Fruit fly (Drosophila melanogaster) whole organism, prepupa: ENCODE data around the gene CG43732.
A peak's percentile ranks its signal among the peaks of the same experiment; 100 is the strongest.

Source experiments
- Blimp-1 ChIP-seq: fragments of 200-800 bp; sonication (Bioruptor generic); optimal IDR thresholded peaks from 3 replicates; lab custom pipeline; 2017; ENCODE audit warnings: missing biosample characterization, missing genetic modification characterization, mild to moderate bottlenecking, moderate library complexity, missing genetic modification reagents
- CG10631 ChIP-seq: fragments of 200-800 bp; sonication (Bioruptor generic); optimal IDR thresholded peaks from 2 replicates; lab custom pipeline; 2016; ENCODE audit warnings: missing biosample characterization, missing genetic modification characterization
- CG11294 ChIP-seq: fragments of 200-800 bp; sonication (Bioruptor generic); IDR thresholded peaks from 2 replicates; pipeline ENCODE4 v1.3.6; 2022; ENCODE audit warnings: missing biosample characterization, missing genetic modification characterization
- CG11762 ChIP-seq: fragments of 200-800 bp; sonication (Bioruptor generic); optimal IDR thresholded peaks from 3 replicates; lab custom pipeline; 2016; ENCODE audit warnings: missing biosample characterization, missing genetic modification characterization; ENCODE audit not compliant: insufficient read depth
- CG15336 ChIP-seq: fragments of 200-800 bp; sonication (Bioruptor generic); IDR thresholded peaks from 2 replicates; pipeline ENCODE4 v1.3.6; 2022; ENCODE audit warnings: missing biosample characterization, missing genetic modification characterization
- CG1621 ChIP-seq: fragments of 200-800 bp; sonication (Bioruptor generic); optimal IDR thresholded peaks from 3 replicates; lab custom pipeline; 2018; ENCODE audit warnings: missing biosample characterization, mild to moderate bottlenecking, missing genetic modification characterization
- CG16779 ChIP-seq: fragments of 200-800 bp; sonication (Bioruptor generic); optimal IDR thresholded peaks from 3 replicates; lab custom pipeline; 2017; ENCODE audit warnings: missing biosample characterization, mild to moderate bottlenecking, missing genetic modification characterization
- CG3032 ChIP-seq: fragments of 200-800 bp; optimal IDR thresholded peaks from 2 replicates; lab custom pipeline; 2019; ENCODE audit warnings: missing biosample characterization, mild to moderate bottlenecking, missing genetic modification characterization, moderate library complexity
- CG34406 ChIP-seq: fragments of 200-800 bp; sonication (Bioruptor generic); optimal IDR thresholded peaks from 3 replicates; lab custom pipeline; 2016; ENCODE audit warnings: missing biosample characterization, missing genetic modification characterization
- CG3919 ChIP-seq: fragments of 200-800 bp; sonication (Bioruptor generic); optimal IDR thresholded peaks from 3 replicates; lab custom pipeline; 2016; ENCODE audit warnings: missing biosample characterization, missing genetic modification characterization
- CG6163 ChIP-seq: fragments of 200-800 bp; sonication (Bioruptor generic); IDR thresholded peaks from 3 replicates; pipeline ENCODE4 v1.3.6; 2022; ENCODE audit warnings: missing biosample characterization, missing genetic modification characterization
- CG6276 ChIP-seq: fragments of 200-800 bp; sonication (Bioruptor generic); optimal IDR thresholded peaks from 2 replicates; lab custom pipeline; 2017; ENCODE audit warnings: missing biosample characterization, mild to moderate bottlenecking, missing genetic modification characterization
- CG6792 ChIP-seq: fragments of 200-800 bp; sonication (Bioruptor generic); optimal IDR thresholded peaks from 3 replicates; lab custom pipeline; 2016; ENCODE audit warnings: missing biosample characterization, missing genetic modification characterization
- CG6808 ChIP-seq: fragments of 200-800 bp; sonication (Bioruptor generic); optimal IDR thresholded peaks from 3 replicates; lab custom pipeline; 2017; ENCODE audit warnings: missing biosample characterization, missing genetic modification characterization, mild to moderate bottlenecking, moderate library complexity, missing genetic modification reagents
- CG6854 ChIP-seq: fragments of 200-800 bp; sonication (Bioruptor generic); optimal IDR thresholded peaks from 2 replicates; lab custom pipeline; 2017; ENCODE audit warnings: missing biosample characterization, mild to moderate bottlenecking, missing genetic modification characterization
- CG7368 ChIP-seq: fragments of 200-800 bp; sonication (Bioruptor generic); optimal IDR thresholded peaks from 3 replicates; lab custom pipeline; 2016; ENCODE audit warnings: missing biosample characterization, missing genetic modification characterization
- CG8119 ChIP-seq: fragments of 200-800 bp; sonication (Bioruptor generic); IDR thresholded peaks from 3 replicates; pipeline ENCODE4 v1.3.6; 2022; ENCODE audit warnings: missing biosample characterization, missing genetic modification characterization
- CG8632 ChIP-seq: fragments of 200-800 bp; sonication (Bioruptor generic); optimal IDR thresholded peaks from 3 replicates; lab custom pipeline; 2016; ENCODE audit warnings: missing biosample characterization, missing genetic modification characterization
- CG9139 ChIP-seq: fragments of 200-800 bp; sonication (Bioruptor generic); optimal IDR thresholded peaks from 3 replicates; lab custom pipeline; 2017; ENCODE audit warnings: missing biosample characterization, mild to moderate bottlenecking, missing genetic modification characterization
- Eip75B ChIP-seq: fragments of 200-800 bp; sonication (Bioruptor generic); optimal IDR thresholded peaks from 3 replicates; lab custom pipeline; 2016; ENCODE audit warnings: missing biosample characterization, missing genetic modification characterization
- Eip78C ChIP-seq: fragments of 200-800 bp; sonication (Bioruptor generic); peaks from one replicate; lab custom pipeline; 2016; ENCODE audit warnings: missing biosample characterization, missing genetic modification characterization
- Eip93F ChIP-seq: fragments of 200-800 bp; sonication (Bioruptor generic); optimal IDR thresholded peaks from 2 replicates; lab custom pipeline; 2016; ENCODE audit warnings: missing biosample characterization, mild to moderate bottlenecking, missing genetic modification characterization
- Ets21C ChIP-seq: fragments of 200-800 bp; sonication (Bioruptor generic); optimal IDR thresholded peaks from 3 replicates; lab custom pipeline; 2016; ENCODE audit warnings: missing biosample characterization, missing genetic modification characterization
- Gug ChIP-seq: fragments of 200-800 bp; sonication (Bioruptor generic); IDR thresholded peaks from 2 replicates; pipeline ENCODE4 v1.3.6; 2022; ENCODE audit warnings: missing biosample characterization, missing genetic modification characterization
- Hr38 ChIP-seq: sonication (Bioruptor generic); optimal IDR thresholded peaks from 2 replicates; lab custom pipeline; 2016; ENCODE audit warnings: missing biosample characterization, missing genetic modification characterization
- Hr39 ChIP-seq: fragments of 200-800 bp; sonication (Bioruptor generic); optimal IDR thresholded peaks from 2 replicates; lab custom pipeline; 2016; ENCODE audit warnings: missing biosample characterization, missing genetic modification characterization
- Lpt ChIP-seq: fragments of 200-800 bp; sonication (Bioruptor generic); optimal IDR thresholded peaks from 3 replicates; lab custom pipeline; 2016; ENCODE audit warnings: missing biosample characterization, missing genetic modification characterization
- Met ChIP-seq: fragments of 200-800 bp; sonication (Bioruptor generic); optimal IDR thresholded peaks from 3 replicates; lab custom pipeline; 2016; ENCODE audit warnings: missing biosample characterization, missing genetic modification characterization
- Sox102F ChIP-seq: fragments of 200-800 bp; sonication (Bioruptor generic); optimal IDR thresholded peaks from 2 replicates; lab custom pipeline; 2016; ENCODE audit warnings: missing biosample characterization, mild to moderate bottlenecking, missing genetic modification characterization
- Sox14 ChIP-seq: fragments of 200-800 bp; sonication (Bioruptor generic); optimal IDR thresholded peaks from 3 replicates; lab custom pipeline; 2016; ENCODE audit warnings: missing biosample characterization, missing genetic modification characterization
- Sox15 ChIP-seq: fragments of 200-800 bp; sonication (Bioruptor generic); optimal IDR thresholded peaks from 3 replicates; lab custom pipeline; 2016; ENCODE audit warnings: missing biosample characterization, missing genetic modification characterization
- achi ChIP-seq: fragments of 200-800 bp; sonication (Bioruptor generic); optimal IDR thresholded peaks from 3 replicates; lab custom pipeline; 2016; ENCODE audit warnings: missing biosample characterization, missing genetic modification characterization
- cyc ChIP-seq: fragments of 200-800 bp; sonication (Bioruptor generic); optimal IDR thresholded peaks from 3 replicates; lab custom pipeline; 2016; ENCODE audit warnings: missing biosample characterization, missing genetic modification characterization
- dac ChIP-seq: fragments of 200-800 bp; sonication (Bioruptor generic); optimal IDR thresholded peaks from 2 replicates; lab custom pipeline; 2017; ENCODE audit warnings: missing biosample characterization, mild to moderate bottlenecking, missing genetic modification characterization
- dsx ChIP-seq: fragments of 200-800 bp; optimal IDR thresholded peaks from 3 replicates; lab custom pipeline; 2019; ENCODE audit warnings: missing biosample characterization, mild to moderate bottlenecking, missing genetic modification characterization, moderate library complexity; ENCODE audit not compliant: poor library complexity, severe bottlenecking
- eg ChIP-seq: fragments of 200-800 bp; sonication (Bioruptor generic); IDR thresholded peaks from 3 replicates; pipeline ENCODE4 v1.3.6; 2022; ENCODE audit warnings: missing biosample characterization, missing genetic modification characterization
- esn ChIP-seq: fragments of 200-800 bp; sonication (Bioruptor generic); optimal IDR thresholded peaks from 2 replicates; lab custom pipeline; 2016; ENCODE audit warnings: missing biosample characterization, mild to moderate bottlenecking, missing genetic modification characterization, moderate library complexity
- fd59A ChIP-seq: fragments of 200-800 bp; sonication (Bioruptor generic); optimal IDR thresholded peaks from 2 replicates; lab custom pipeline; 2017; ENCODE audit warnings: missing biosample characterization, mild to moderate bottlenecking, missing genetic modification characterization, missing genetic modification reagents
- fd85E ChIP-seq: fragments of 200-800 bp; sonication (Bioruptor generic); optimal IDR thresholded peaks from 3 replicates; lab custom pipeline; 2016; ENCODE audit warnings: missing biosample characterization, missing genetic modification characterization
- lz ChIP-seq: fragments of 200-800 bp; sonication (Bioruptor generic); optimal IDR thresholded peaks from 3 replicates; lab custom pipeline; 2016; ENCODE audit warnings: missing biosample characterization, missing genetic modification characterization
- net ChIP-seq: fragments of 200-800 bp; sonication (Bioruptor generic); optimal IDR thresholded peaks from 3 replicates; lab custom pipeline; 2016; ENCODE audit warnings: missing biosample characterization, missing genetic modification characterization
- pdm3 ChIP-seq: fragments of 200-800 bp; sonication (Bioruptor generic); optimal IDR thresholded peaks from 3 replicates; lab custom pipeline; 2016; ENCODE audit warnings: missing biosample characterization, missing genetic modification characterization
- salr ChIP-seq, 2 experiments: fragments of 200-800 bp; sonication (Bioruptor generic); optimal IDR thresholded peaks; 3 replicates each; lab custom pipeline; 2016 to 2018; ENCODE audit warnings: missing biosample characterization in 2 of 2, missing genetic modification characterization in 2 of 2, mild to moderate bottlenecking in 1 of 2
- spab ChIP-seq: fragments of 200-800 bp; sonication (Bioruptor generic); optimal IDR thresholded peaks from 2 replicates; lab custom pipeline; 2017; ENCODE audit warnings: missing biosample characterization, mild to moderate bottlenecking, missing genetic modification characterization, missing genetic modification reagents
- ss ChIP-seq, 2 experiments: fragments of 200-800 bp; sonication (Bioruptor generic); optimal IDR thresholded peaks; 2 replicates in 1 of 2; 3 replicates in 1 of 2; lab custom pipeline; 2017 to 2018; ENCODE audit warnings: mild to moderate bottlenecking in 2 of 2, missing biosample characterization in 2 of 2, missing genetic modification characterization in 2 of 2, moderate library complexity in 1 of 2
- vri ChIP-seq: fragments of 200-800 bp; sonication (Bioruptor generic); optimal IDR thresholded peaks from 3 replicates; lab custom pipeline; 2016; ENCODE audit warnings: missing biosample characterization, mild to moderate bottlenecking, missing genetic modification characterization

CG43732 gene

dm6 chr3R:18983614-18984185 lies 33.7 kb downstream of the CG43732 start, which contains the start of the genes snRNP-U1-C and gukh (continued):
- peak; percentile 66 for TF ChIP-seq Sox15 (GFP tag; lab: Kevin White, UChicago)
- peak; percentile 90 for TF ChIP-seq eg
- TF ChIP-seq Eip75B (GFP tag; lab: Kevin White, UChicago): peak; percentile 62
- peak; percentile 78 for TF ChIP-seq Sox102F (GFP tag; lab: Kevin White, UChicago)
- TF ChIP-seq Hr39: peak; percentile 54
- TF ChIP-seq cyc (GFP tag; lab: Kevin White, UChicago): peak; percentile 44
- peak; percentile 74 for TF ChIP-seq vri (GFP tag; lab: Kevin White, UChicago)
- peak; percentile 76 for TF ChIP-seq CG10631 (GFP tag; lab: Kevin White, UChicago)
- peak; percentile 41 for TF ChIP-seq fd59A (GFP tag; lab: Kevin White, UChicago)
- TF ChIP-seq Sox14 (GFP tag; lab: Kevin White, UChicago): peak; percentile 63
- peak; percentile 69; the same call in 1 of the 2 replicates for TF ChIP-seq Gug (GFP tag; lab: Robert Waterston, UW)
- TF ChIP-seq CG34406 (GFP tag; lab: Kevin White, UChicago): peak; percentile 83
- TF ChIP-seq CG8632 (GFP tag; lab: Kevin White, UChicago): peak; percentile 71
- no peak for TF ChIP-seq CG6276 (GFP tag; lab: Kevin White, UChicago)
- peak; percentile 72 for TF ChIP-seq pdm3 (GFP tag; lab: Kevin White, UChicago)
- TF ChIP-seq ss (GFP tag; optimal IDR thresholded peaks at IDR 0.05; lab: Kevin White, UChicago): peak in 1 of 2 experiments; percentile 56
- no peak for TF ChIP-seq CG6808 (GFP tag; lab: Kevin White, UChicago)
- peak; percentile 84 for TF ChIP-seq CG15336
- peak; percentile 52 for TF ChIP-seq Lpt (GFP tag; lab: Kevin White, UChicago)
- TF ChIP-seq dac (GFP tag; lab: Kevin White, UChicago): peak; percentile 42
- TF ChIP-seq Eip78C: peak; percentile 79
- TF ChIP-seq Hr38 (GFP tag; lab: Kevin White, UChicago): no peak
- no peak for TF ChIP-seq spab (GFP tag; lab: Kevin White, UChicago)
- peak; percentile 55 for TF ChIP-seq CG11762 (GFP tag; lab: Kevin White, UChicago)
- TF ChIP-seq Met (GFP tag; lab: Kevin White, UChicago): peak; percentile 76
- TF ChIP-seq net (GFP tag; lab: Kevin White, UChicago): peak; percentile 75
- TF ChIP-seq CG11294 (GFP tag; lab: Robert Waterston, UW): peak; percentile 61; the same call in 1 of the 2 replicates
- TF ChIP-seq salr (GFP tag; optimal IDR thresholded peaks at IDR 0.05; lab: Kevin White, UChicago): peak; percentile 38 to 58
- TF ChIP-seq Blimp-1 (GFP tag; lab: Kevin White, UChicago): no peak
- TF ChIP-seq CG6163 (GFP tag; lab: Robert Waterston, UW): peak; percentile 86
- TF ChIP-seq Ets21C: peak; percentile 46

DNA sequence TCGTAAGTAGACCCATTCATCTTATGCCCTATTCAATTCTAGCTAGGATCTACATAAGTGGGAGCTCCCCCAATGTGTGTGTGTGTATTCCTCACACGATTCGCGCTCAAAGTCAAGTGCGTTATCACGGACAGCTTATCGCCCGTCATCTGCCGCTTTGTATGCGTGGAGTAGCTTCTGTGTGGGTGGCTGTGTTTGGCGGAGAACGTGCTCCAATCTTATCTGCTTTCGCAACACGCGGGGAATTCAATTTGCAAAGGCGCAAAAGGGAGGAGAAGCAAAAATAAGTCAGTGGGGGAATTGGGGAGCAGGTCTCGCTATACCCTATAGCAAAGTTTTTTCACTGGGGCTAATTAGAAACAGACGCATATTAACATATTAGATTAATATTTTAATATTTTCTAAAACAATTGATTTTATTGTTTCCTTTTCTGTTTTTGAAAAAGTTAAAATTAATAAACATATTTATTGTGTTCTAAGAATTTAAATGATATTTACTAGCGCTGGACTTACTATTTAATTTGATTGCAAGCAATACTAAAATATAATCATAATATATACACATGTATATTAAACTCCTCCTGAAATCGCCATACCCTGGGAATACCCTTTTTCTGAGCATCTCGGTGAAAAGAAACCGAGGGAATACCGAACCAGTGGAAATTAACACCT lies 35.3 kb downstream of the CG43732 start:
- TF ChIP-seq fd85E (GFP tag; lab: Kevin White, UChicago) (peak; percentile 29), CG8119 (GFP tag; lab: Robert Waterston, UW) (peak; percentile 78), CG6276 (GFP tag; lab: Kevin White, UChicago) (peak; percentile 44), CG6792 (peak; percentile 87), lz (GFP tag; lab: Kevin White, UChicago) (peak; percentile 79), Eip75B (GFP tag; lab: Kevin White, UChicago) (peak; percentile 58), achi (GFP tag; lab: Kevin White, UChicago) (peak; percentile 83), cyc (GFP tag; lab: Kevin White, UChicago) (peak; percentile 84), CG1621 (tag; lab: Kevin White, UChicago) (peak; percentile 3), dsx (peak; percentile 62), Sox102F (GFP tag; lab: Kevin White, UChicago) (peak; percentile 73), Ets21C (peak; percentile 60), CG7368 (GFP tag; lab: Kevin White, UChicago) (peak; percentile 76), CG3919 (GFP tag; lab: Kevin White, UChicago) (peak; percentile 87), CG11294 (GFP tag; lab: Robert Waterston, UW) (peak; percentile 16; the same call in 1 of the 2 replicates), spab (GFP tag; lab: Kevin White, UChicago) (peak; percentile 64), CG9139 (GFP tag; lab: Kevin White, UChicago) (peak; percentile 38), Eip93F (GFP tag; lab: Kevin White, UChicago) (peak; percentile 66), esn (GFP tag; lab: Kevin White, UChicago) (peak; percentile 93), CG16779 (tag; lab: Kevin White, UChicago) (peak; percentile 59), CG6854 (peak; percentile 48), CG3032 (tag; lab: Kevin White, UChicago) (peak; percentile 72), Sox14 (GFP tag; lab: Kevin White, UChicago) (peak; percentile 71), fd59A (GFP tag; lab: Kevin White, UChicago) (peak; percentile 74), net (GFP tag; lab: Kevin White, UChicago) (peak; percentile 79), CG6808 (GFP tag; lab: Kevin White, UChicago) (peak; percentile 74), vri (GFP tag; lab: Kevin White, UChicago) (peak; percentile 64)
